Fruit fly (Drosophila melanogaster) whole organism: Measurements from ENCODE around the gene CG43645.

Source experiments
- pan ChIP-seq: fragments of >200 bp; optimal IDR thresholded peaks from 2 replicates; lab custom pipeline; 2017
- psq ChIP-seq: fragments of >200 bp; optimal IDR thresholded peaks from 2 replicates; lab custom pipeline; 2017

DNA sequence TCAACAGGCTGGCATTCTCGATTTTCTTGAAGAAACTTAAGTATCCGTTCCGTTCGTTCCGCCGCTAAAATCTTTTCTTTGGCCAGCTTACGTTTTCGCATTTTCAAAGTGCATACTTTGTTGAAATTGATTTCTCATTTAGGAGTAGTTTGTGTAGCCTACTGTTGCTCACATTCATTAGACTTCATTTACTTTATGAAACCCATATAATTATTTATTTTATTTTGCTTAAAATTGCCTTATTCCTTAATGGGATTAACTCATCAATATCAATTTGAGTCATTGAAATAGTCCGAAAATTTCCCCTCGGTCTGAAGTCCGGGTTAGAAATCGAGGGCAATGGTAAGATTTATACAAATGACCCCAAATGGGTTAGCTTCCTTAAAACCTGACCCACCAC, 46.6 kb downstream of the CG43645 start, which contains the start of gene CG15145:
- TF ChIP-seq pan (lab: Kevin White, UChicago), result no peak
- no peak for TF ChIP-seq psq (lab: Kevin White, UChicago)
